Worm (Caenorhabditis elegans): ENCODE results near the gene clec-218.

DNA sequence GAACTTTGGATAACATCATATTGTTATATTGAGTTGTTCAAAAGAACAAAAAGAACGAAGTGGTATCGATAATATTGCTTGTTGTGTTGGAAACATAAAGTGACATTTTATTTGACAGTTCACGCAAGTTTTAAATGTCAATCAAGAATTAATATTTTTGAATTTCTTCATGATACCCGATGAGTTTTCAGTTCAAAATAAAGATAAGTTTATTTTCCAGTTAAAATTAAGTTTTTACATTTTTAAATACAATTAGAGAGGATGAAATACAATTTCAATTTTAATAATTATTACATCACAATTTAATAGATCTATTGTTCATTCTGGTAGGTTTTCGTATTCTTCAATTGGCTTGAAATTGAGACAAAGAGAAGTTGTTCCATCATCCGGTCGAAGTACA lies 10.2 kb upstream of the clec-218 start, which contains the start of gene W02D7.4:
- TF ChIP-seq nhr-43 (tag; optimal IDR thresholded peaks at IDR 0.05; ENCODE audit: poor library complexity, severe bottlenecking) (no peak), ama-1 (optimal IDR thresholded peaks at IDR 0.05) (no peak), mml-1 (tag; optimal IDR thresholded peaks at IDR 0.05) (no peak), nhr-237 (tag; optimal IDR thresholded peaks at IDR 0.05) (no peak), jun-1 (tag; optimal IDR thresholded peaks at IDR 0.05) (no peak), zag-1 (tag; optimal IDR thresholded peaks at IDR 0.05) (no peak), ceh-82 (tag; optimal IDR thresholded peaks at IDR 0.05) (no peak), aly-2 (tag; optimal IDR thresholded peaks at IDR 0.05) (no peak), nhr-76 (tag; optimal IDR thresholded peaks at IDR 0.05) (no peak), nhr-25 (tag; optimal IDR thresholded peaks at IDR 0.05) (no peak), lin-39 (tag; optimal IDR thresholded peaks at IDR 0.05) (no peak)

Data from whole organism, L3 larva.